Worm (Caenorhabditis elegans) whole organism, L2 larva: ENCODE measurements around the gene ech-2.

Experiments used
- C34F6.9 ChIP-seq: fragments of 150-350 bp; optimal IDR thresholded peaks from 2 replicates; lab custom pipeline; 2014; ENCODE audit warnings: missing biosample characterization, missing genetic modification characterization
- F13H6.1 ChIP-seq: sonication (generic microtip); optimal IDR thresholded peaks from 2 replicates; lab custom pipeline; 2016; ENCODE audit warnings: missing genetic modification characterization, missing compliant biosample characterization
- R02D3.7 ChIP-seq: fragments of 150-350 bp; optimal IDR thresholded peaks from 2 replicates; lab custom pipeline; 2014; ENCODE audit warnings: missing biosample characterization, missing genetic modification characterization
- Y55F3AM.14 ChIP-seq: fragments of 200-800 bp; sonication (Bioruptor generic); optimal IDR thresholded peaks from 2 replicates; lab custom pipeline; 2018; ENCODE audit warnings: mild to moderate bottlenecking, missing genetic modification characterization, missing compliant biosample characterization
- ZK546.5 ChIP-seq: sonication (generic microtip); optimal IDR thresholded peaks from 2 replicates; lab custom pipeline; 2017; ENCODE audit warnings: missing biosample characterization, missing genetic modification characterization
- ama-1 ChIP-seq: fragments of 150-350 bp; optimal IDR thresholded peaks from 2 replicates; lab custom pipeline; 2018; ENCODE audit warnings: inconsistent platforms
- blmp-1 ChIP-seq: sonication (generic microtip); optimal IDR thresholded peaks from 2 replicates; lab custom pipeline; 2017; ENCODE audit warnings: missing genetic modification characterization, mild to moderate bottlenecking, missing compliant biosample characterization, antibody characterized with exemption, moderate library complexity; ENCODE audit not compliant: insufficient read depth
- ceh-16 ChIP-seq: fragments of 150-350 bp; optimal IDR thresholded peaks from 2 replicates; lab custom pipeline; 2014; ENCODE audit warnings: missing biosample characterization, missing genetic modification characterization
- ceh-82 ChIP-seq: fragments of 150-350 bp; optimal IDR thresholded peaks from 2 replicates; lab custom pipeline; 2014; ENCODE audit warnings: missing biosample characterization, missing genetic modification characterization
- crh-2 ChIP-seq: sonication (generic microtip); optimal IDR thresholded peaks from 2 replicates; lab custom pipeline; 2017; ENCODE audit warnings: missing biosample characterization, missing genetic modification characterization
- dmd-4 ChIP-seq: sonication (generic microtip); optimal IDR thresholded peaks from 2 replicates; lab custom pipeline; 2017; ENCODE audit warnings: missing biosample characterization, missing genetic modification characterization
- egl-27 ChIP-seq: sonication (generic microtip); optimal IDR thresholded peaks from 3 replicates; lab custom pipeline; 2017; ENCODE audit warnings: missing biosample characterization, missing genetic modification reagents, missing genetic modification characterization
- elt-1 ChIP-seq: fragments of 150-350 bp; optimal IDR thresholded peaks from 2 replicates; lab custom pipeline; 2014; ENCODE audit warnings: missing biosample characterization, missing genetic modification characterization
- elt-3 ChIP-seq: sonication (generic microtip); optimal IDR thresholded peaks from 2 replicates; lab custom pipeline; 2017; ENCODE audit warnings: missing biosample characterization, missing genetic modification characterization
- fos-1 ChIP-seq: fragments of 150-350 bp; optimal IDR thresholded peaks from 2 replicates; lab custom pipeline; 2014; ENCODE audit warnings: missing biosample characterization, missing genetic modification characterization
- gmeb-1 ChIP-seq: fragments of 150-350 bp; optimal IDR thresholded peaks from 2 replicates; lab custom pipeline; 2014; ENCODE audit warnings: missing biosample characterization, missing genetic modification characterization
- lin-11 ChIP-seq: fragments of 150-350 bp; sonication (generic microtip); optimal IDR thresholded peaks from 2 replicates; lab custom pipeline; 2014; ENCODE audit warnings: missing biosample characterization, missing genetic modification characterization, inconsistent platforms, mixed read lengths
- lin-13 ChIP-seq: fragments of 150-350 bp; optimal IDR thresholded peaks from 2 replicates; lab custom pipeline; 2014; ENCODE audit warnings: missing biosample characterization, missing genetic modification reagents, missing genetic modification characterization
- lin-39 ChIP-seq: fragments of 150-350 bp; optimal IDR thresholded peaks from 2 replicates; lab custom pipeline; 2014; ENCODE audit warnings: missing biosample characterization, missing genetic modification reagents, missing genetic modification characterization
- lsy-2 ChIP-seq, 2 experiments: fragments of 150-350 bp in 1 of 2; sonication (generic microtip) in 1 of 2; optimal IDR thresholded peaks; 2 replicates each; lab custom pipeline; 2014 to 2017; ENCODE audit warnings: missing biosample characterization in 2 of 2, missing genetic modification characterization in 2 of 2
- mab-5 ChIP-seq: fragments of 150-350 bp; optimal IDR thresholded peaks from 2 replicates; lab custom pipeline; 2014; ENCODE audit warnings: missing biosample characterization, missing genetic modification characterization
- mbf-1 ChIP-seq: sonication (generic microtip); optimal IDR thresholded peaks from 2 replicates; lab custom pipeline; 2017; ENCODE audit warnings: missing biosample characterization, missing genetic modification characterization
- mdl-1 ChIP-seq, 2 experiments: fragments of 150-350 bp in 1 of 2; sonication (generic microtip) in 1 of 2; optimal IDR thresholded peaks; 2 replicates each; lab custom pipeline; 2017; ENCODE audit warnings: missing biosample characterization in 2 of 2, missing genetic modification characterization in 2 of 2
- nhr-10 ChIP-seq: sonication (generic microtip); optimal IDR thresholded peaks from 2 replicates; lab custom pipeline; 2017; ENCODE audit warnings: missing biosample characterization, missing genetic modification characterization
- nhr-11 ChIP-seq: fragments of 150-350 bp; optimal IDR thresholded peaks from 2 replicates; lab custom pipeline; 2014; ENCODE audit warnings: missing biosample characterization, missing genetic modification characterization
- nhr-12 ChIP-seq: fragments of 150-350 bp; optimal IDR thresholded peaks from 2 replicates; lab custom pipeline; 2014; ENCODE audit warnings: missing biosample characterization, missing genetic modification characterization
- nhr-129 ChIP-seq: fragments of 150-350 bp; optimal IDR thresholded peaks from 2 replicates; lab custom pipeline; 2014; ENCODE audit warnings: missing biosample characterization, missing genetic modification characterization
- nhr-21 ChIP-seq: fragments of 150-350 bp; optimal IDR thresholded peaks from 2 replicates; lab custom pipeline; 2014; ENCODE audit warnings: missing biosample characterization, missing genetic modification characterization
- nhr-23 ChIP-seq: fragments of 150-350 bp; optimal IDR thresholded peaks from 2 replicates; lab custom pipeline; 2014; ENCODE audit warnings: missing biosample characterization, missing genetic modification reagents, missing genetic modification characterization
- nhr-237 ChIP-seq: fragments of 150-350 bp; optimal IDR thresholded peaks from 2 replicates; lab custom pipeline; 2014; ENCODE audit warnings: missing biosample characterization, missing genetic modification characterization
- nhr-25 ChIP-seq: fragments of 150-350 bp; sonication (generic microtip); optimal IDR thresholded peaks from 3 replicates; lab custom pipeline; 2014; ENCODE audit warnings: missing biosample characterization, missing genetic modification characterization
- nhr-6 ChIP-seq: fragments of 150-350 bp; optimal IDR thresholded peaks from 2 replicates; lab custom pipeline; 2014; ENCODE audit warnings: missing biosample characterization, missing genetic modification characterization
- nhr-77 ChIP-seq: fragments of 150-350 bp; optimal IDR thresholded peaks from 2 replicates; lab custom pipeline; 2014; ENCODE audit warnings: missing biosample characterization, missing genetic modification characterization
- peb-1 ChIP-seq: fragments of 150-350 bp; optimal IDR thresholded peaks from 2 replicates; lab custom pipeline; 2014; ENCODE audit warnings: missing biosample characterization, missing genetic modification characterization
- sem-4 ChIP-seq: fragments of 150-350 bp; optimal IDR thresholded peaks from 2 replicates; lab custom pipeline; 2014; ENCODE audit warnings: missing biosample characterization, missing genetic modification reagents, missing genetic modification characterization
- skn-1 ChIP-seq: sonication (generic microtip); optimal IDR thresholded peaks from 2 replicates; lab custom pipeline; 2017; ENCODE audit warnings: missing biosample characterization, missing genetic modification characterization
- sma-3 ChIP-seq: sonication (generic microtip); optimal IDR thresholded peaks from 2 replicates; lab custom pipeline; 2016; ENCODE audit warnings: missing genetic modification reagents, missing genetic modification characterization, missing compliant biosample characterization
- sma-9 ChIP-seq, 2 experiments: fragments of 150-350 bp in 1 of 2; sonication (generic microtip) in 1 of 2; optimal IDR thresholded peaks; 2 replicates each; lab custom pipeline; 2014 to 2016; ENCODE audit warnings: missing genetic modification characterization in 2 of 2, mild to moderate bottlenecking in 1 of 2, missing biosample characterization in 1 of 2, missing compliant biosample characterization in 1 of 2, missing genetic modification reagents in 1 of 2, moderate library complexity in 1 of 2
- snpc-4 ChIP-seq: fragments of 150-350 bp; optimal IDR thresholded peaks from 2 replicates; lab custom pipeline; 2014; ENCODE audit warnings: missing biosample characterization, missing genetic modification characterization
- unc-39 ChIP-seq: fragments of 150-350 bp; optimal IDR thresholded peaks from 2 replicates; lab custom pipeline; 2014; ENCODE audit warnings: missing biosample characterization, missing genetic modification characterization
- unc-55 ChIP-seq: fragments of 150-350 bp; sonication (generic microtip); optimal IDR thresholded peaks from 3 replicates; lab custom pipeline; 2014; ENCODE audit warnings: missing biosample characterization, missing genetic modification reagents, missing genetic modification characterization
- unc-62 ChIP-seq: fragments of 150-350 bp; optimal IDR thresholded peaks from 2 replicates; lab custom pipeline; 2014; ENCODE audit warnings: missing biosample characterization, missing genetic modification reagents, missing genetic modification characterization
- zag-1 ChIP-seq: fragments of 150-350 bp; optimal IDR thresholded peaks from 2 replicates; lab custom pipeline; 2014; ENCODE audit warnings: missing biosample characterization, missing genetic modification characterization
- ztf-1 ChIP-seq: fragments of 200-800 bp; sonication (Bioruptor generic); conservative IDR thresholded peaks from 2 replicates; pipeline ENCODE4 v1.3.6; 2022; ENCODE audit warnings: missing genetic modification characterization, missing compliant biosample characterization
- ztf-11 ChIP-seq: sonication (generic microtip); optimal IDR thresholded peaks from 2 replicates; lab custom pipeline; 2017; ENCODE audit warnings: missing biosample characterization, missing genetic modification characterization
- ztf-4 ChIP-seq: fragments of 150-350 bp; optimal IDR thresholded peaks from 2 replicates; lab custom pipeline; 2014; ENCODE audit warnings: missing biosample characterization, missing genetic modification characterization

ech-2 gene

ce11 chrIV:11857159-11857565 lies 1.0 kb upstream of the ech-2 start (continued):
- TF ChIP-seq F13H6.1 (peak; percentile 78), nhr-21 (tag; lab: Kevin White, UChicago) (no peak), fos-1 (peak; percentile 46), C34F6.9 (tag; lab: Kevin White, UChicago) (peak; percentile 91), gmeb-1 (tag; lab: Kevin White, UChicago) (no peak), sma-3 (GFP tag; lab: Kevin White, UChicago) (peak; percentile 26), sem-4 (no peak), nhr-6 (tag; lab: Kevin White, UChicago) (peak; percentile 16), elt-1 (tag; lab: Kevin White, UChicago) (no peak), elt-3 (tag; lab: Kevin White, UChicago) (no peak), nhr-12 (tag; lab: Kevin White, UChicago) (no peak), mbf-1 (tag; lab: Kevin White, UChicago) (no peak), snpc-4 (tag; lab: Kevin White, UChicago) (peak; percentile 56), lin-11 (tag; lab: Kevin White, UChicago) (peak; percentile 92), lin-39 (tag; lab: Kevin White, UChicago) (no peak), nhr-23 (no peak), sma-9 (GFP tag; optimal IDR thresholded peaks at IDR 0.05; lab: Kevin White, UChicago) (peak; percentile 72), sma-9 (tag; optimal IDR thresholded peaks at IDR 0.05; lab: Kevin White, UChicago) (no peak), peb-1 (tag; lab: Kevin White, UChicago) (no peak), R02D3.7 (no peak), unc-55 (peak; percentile 93), nhr-10 (tag; lab: Kevin White, UChicago) (no peak), ztf-4 (tag; lab: Kevin White, UChicago) (no peak), crh-2 (tag; lab: Kevin White, UChicago) (peak; percentile 58), ztf-1 (GFP tag; lab: Robert Waterston, UW) (no peak), ceh-82 (tag; lab: Kevin White, UChicago) (no peak), unc-39 (tag; lab: Kevin White, UChicago) (no peak)

- TF ChIP-seq zag-1 (tag; lab: Kevin White, UChicago): no peak
- TF ChIP-seq mdl-1 (tag; optimal IDR thresholded peaks at IDR 0.05; lab: Kevin White, UChicago): no peak
- no peak for TF ChIP-seq nhr-6 (tag; lab: Kevin White, UChicago)
- TF ChIP-seq ztf-1 (GFP tag; lab: Robert Waterston, UW): no peak
- TF ChIP-seq F13H6.1: no peak
- no peak for TF ChIP-seq nhr-25 (tag; lab: Kevin White, UChicago)
- TF ChIP-seq lin-13 (GFP tag; lab: Kevin White, UChicago): no peak
- no peak for TF ChIP-seq crh-2 (tag; lab: Kevin White, UChicago)
- TF ChIP-seq gmeb-1 (tag; lab: Kevin White, UChicago): no peak
- no peak for TF ChIP-seq ztf-4 (tag; lab: Kevin White, UChicago)
- no peak for TF ChIP-seq ceh-16 (tag; lab: Kevin White, UChicago)
- no peak for TF ChIP-seq blmp-1 (tag; lab: Kevin White, UChicago)
- TF ChIP-seq sma-3 (GFP tag; lab: Kevin White, UChicago): no peak
- TF ChIP-seq egl-27 (tag; lab: Kevin White, UChicago): no peak
These were observed 727 bp downstream of the ech-2 start for ce11 chrIV:11855424-11855823.

ce11 chrIV:11854777-11855176 lies 1.4 kb downstream of the ech-2 start, which contains the start of gene tag-30:
TSS of gene tag-30 (minus strand) at chrIV:11855159.
- TF ChIP-seq mab-5 (no peak), nhr-25 (tag; lab: Kevin White, UChicago) (no peak), nhr-11 (tag; lab: Kevin White, UChicago) (no peak), elt-3 (tag; lab: Kevin White, UChicago) (no peak), ama-1 (lab: Kevin White, UChicago) (no peak), C34F6.9 (tag; lab: Kevin White, UChicago) (peak; percentile 84), lsy-2 (tag; optimal IDR thresholded peaks at IDR 0.05; lab: Kevin White, UChicago) (peak in 1 of 2 experiments; percentile 72), nhr-21 (tag; lab: Kevin White, UChicago) (peak; percentile 15), unc-55 (peak; percentile 40), nhr-237 (no peak), unc-39 (tag; lab: Kevin White, UChicago) (no peak), mdl-1 (tag; optimal IDR thresholded peaks at IDR 0.05; lab: Kevin White, UChicago) (no peak), nhr-129 (peak; percentile 75), R02D3.7 (no peak), Y55F3AM.14 (GFP tag; lab: Kevin White, UChicago) (no peak), snpc-4 (tag; lab: Kevin White, UChicago) (no peak), elt-1 (tag; lab: Kevin White, UChicago) (no peak), nhr-6 (tag; lab: Kevin White, UChicago) (no peak), mbf-1 (tag; lab: Kevin White, UChicago) (no peak), lin-11 (tag; lab: Kevin White, UChicago) (no peak), peb-1 (tag; lab: Kevin White, UChicago) (no peak), nhr-77 (tag; lab: Kevin White, UChicago) (no peak), sem-4 (no peak), egl-27 (tag; lab: Kevin White, UChicago) (no peak), unc-62 (no peak), zag-1 (tag; lab: Kevin White, UChicago) (no peak), lin-39 (tag; lab: Kevin White, UChicago) (no peak), ztf-1 (GFP tag; lab: Robert Waterston, UW) (no peak), ZK546.5 (tag; lab: Kevin White, UChicago) (no peak), blmp-1 (tag; lab: Kevin White, UChicago) (no peak), skn-1 (no peak), ceh-82 (tag; lab: Kevin White, UChicago) (no peak), ztf-11 (tag; lab: Kevin White, UChicago) (no peak), sma-9 (GFP tag; optimal IDR thresholded peaks at IDR 0.05; lab: Kevin White, UChicago) (no peak), sma-9 (tag; optimal IDR thresholded peaks at IDR 0.05; lab: Kevin White, UChicago) (no peak), dmd-4 (tag; lab: Kevin White, UChicago) (no peak)
